Fruit fly (Drosophila melanogaster) S2 (cell line): ENCODE measurements around the gene CG33687.

Source experiments
- CG8478 ChIP-seq: fragments of >200 bp; optimal IDR thresholded peaks from 2 replicates; lab custom pipeline; 2018
- CTCF ChIP-seq, 2 experiments: fragments of >200 bp; optimal IDR thresholded peaks; 2 replicates each; lab custom pipeline; 2018

DNA sequence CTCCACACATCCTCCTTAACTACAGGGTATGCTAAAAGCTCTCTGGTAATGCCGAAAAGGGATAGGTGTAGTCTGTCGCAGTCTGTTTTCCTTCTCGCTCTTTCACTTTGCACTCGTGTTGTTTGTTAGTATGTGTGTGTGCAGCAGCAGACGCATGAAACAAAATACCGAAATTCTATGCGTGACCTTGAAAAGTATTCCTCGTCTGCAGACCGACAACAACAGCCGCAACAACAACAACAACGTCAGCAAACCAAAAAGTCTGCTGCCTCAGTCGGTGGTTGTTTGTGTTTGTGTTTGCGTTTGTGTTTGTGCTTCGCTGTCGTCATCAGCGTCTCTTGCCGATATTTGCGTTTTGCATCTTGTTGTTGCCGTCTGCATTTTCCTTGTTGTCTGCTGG, 19.2 kb upstream of the CG33687 start:
- TF ChIP-seq CG8478 (lab: Kevin White, UChicago) (no peak), CTCF (optimal IDR thresholded peaks at IDR 0.05; lab: Kevin White, UChicago) (no peak)
